Worm (Caenorhabditis elegans) whole organism, midembryonic: ENCODE data around the gene T05H4.11.

ENCODE experiments used
- T22C8.4 ChIP-seq: fragments of 200-800 bp; sonication (Bioruptor generic); IDR thresholded peaks from 2 replicates; pipeline ENCODE4 v1.3.6; 2022; ENCODE audit warnings: missing genetic modification characterization, missing compliant biosample characterization
- cog-1 ChIP-seq: sonication (generic microtip); optimal IDR thresholded peaks from 2 replicates; lab custom pipeline; 2016; ENCODE audit warnings: missing genetic modification characterization, missing compliant biosample characterization
- flt-1 ChIP-seq: fragments of 200-800 bp; sonication (Bioruptor generic); IDR thresholded peaks from 2 replicates; pipeline ENCODE4 v1.3.6; 2022; ENCODE audit warnings: missing genetic modification characterization, missing compliant biosample characterization
- klf-2 ChIP-seq: fragments of 200-800 bp; sonication (Bioruptor generic); conservative IDR thresholded peaks from 2 replicates; pipeline ENCODE4 v1.3.6; 2022; ENCODE audit warnings: missing genetic modification reagents, missing genetic modification characterization, missing compliant biosample characterization
- med-1 ChIP-seq: sonication (generic microtip); optimal IDR thresholded peaks from 2 replicates; lab custom pipeline; 2017; ENCODE audit warnings: missing genetic modification characterization, mild to moderate bottlenecking, missing compliant biosample characterization, antibody characterized with exemption, missing genetic modification reagents; ENCODE audit not compliant: insufficient read depth
- ref-1 ChIP-seq: fragments of 200-800 bp; sonication (Bioruptor generic); conservative IDR thresholded peaks from 2 replicates; pipeline ENCODE4 v1.3.6; 2022; ENCODE audit warnings: missing genetic modification reagents, missing genetic modification characterization, missing compliant biosample characterization
- tab-1 ChIP-seq: fragments of 200-800 bp; sonication (Bioruptor generic); IDR thresholded peaks from 2 replicates; pipeline ENCODE4 v1.3.6; 2022; ENCODE audit warnings: missing genetic modification characterization, missing compliant biosample characterization
- ztf-23 ChIP-seq: fragments of 200-800 bp; sonication (Bioruptor generic); IDR thresholded peaks from 2 replicates; pipeline ENCODE4 v1.3.6; 2022; ENCODE audit warnings: missing genetic modification reagents, missing genetic modification characterization, missing compliant biosample characterization
- ztf-29 ChIP-seq: fragments of 200-800 bp; sonication (Bioruptor generic); IDR thresholded peaks from 2 replicates; pipeline ENCODE4 v1.3.6; 2022; ENCODE audit warnings: missing genetic modification reagents, missing genetic modification characterization, missing compliant biosample characterization

ce11 chrV:6462606-6463005 lies 36.5 kb upstream of the T05H4.11 start:
- TF ChIP-seq klf-2 (GFP tag; lab: Robert Waterston, UW) (no peak), tab-1 (no peak), ztf-29 (GFP tag; lab: Robert Waterston, UW) (no peak), cog-1 (tag; lab: Kevin White, UChicago) (no peak), flt-1 (GFP tag; lab: Robert Waterston, UW) (no peak), ztf-23 (GFP tag; lab: Robert Waterston, UW) (no peak), T22C8.4 (GFP tag; lab: Robert Waterston, UW) (no peak), med-1 (GFP tag; lab: Kevin White, UChicago) (no peak), ref-1 (GFP tag; lab: Robert Waterston, UW) (no peak)
